Fruit fly (Drosophila melanogaster) S2 (cell line): ENCODE measurements around the gene CG45073.

Experiments
- CG8478 ChIP-seq: fragments of >200 bp; optimal IDR thresholded peaks from 2 replicates; lab custom pipeline; 2018
- CTCF ChIP-seq, 2 experiments: fragments of >200 bp; optimal IDR thresholded peaks; 2 replicates each; lab custom pipeline; 2018

- TF ChIP-seq CTCF (optimal IDR thresholded peaks at IDR 0.05; lab: Kevin White, UChicago) (no peak), CG8478 (no peak)
Measured at dm6 chr3R:30099341-30099871, 25.1 kb downstream of the CG45073 start.
